Fruit fly (Drosophila melanogaster) whole organism, embryonic: ENCODE data around the gene Tep1.

ENCODE experiments used
- Asciz ChIP-seq: fragments of 200-800 bp; sonication (Bioruptor generic); optimal IDR thresholded peaks from 2 replicates; lab custom pipeline; 2017; ENCODE audit warnings: missing biosample characterization, mild to moderate bottlenecking, missing genetic modification characterization, missing genetic modification reagents
- Atf-2 ChIP-seq: fragments of 200-800 bp; sonication (Bioruptor generic); optimal IDR thresholded peaks from 2 replicates; lab custom pipeline; 2016; ENCODE audit warnings: missing biosample characterization, missing genetic modification characterization
- B-H1 ChIP-seq: fragments of 200-800 bp; sonication (Bioruptor generic); IDR thresholded peaks from 3 replicates; pipeline ENCODE4 v1.3.6; 2022; ENCODE audit warnings: missing biosample characterization, missing genetic modification characterization
- Bteb2 ChIP-seq: fragments of 200-800 bp; sonication (Bioruptor generic); optimal IDR thresholded peaks from 2 replicates; lab custom pipeline; 2016; ENCODE audit warnings: missing biosample characterization, missing genetic modification characterization
- CG1024 ChIP-seq: fragments of 200-800 bp; sonication (Bioruptor generic); IDR thresholded peaks from 2 replicates; pipeline ENCODE4 v1.3.6; 2022; ENCODE audit warnings: missing biosample characterization, missing genetic modification characterization
- CG11085 ChIP-seq: fragments of 200-800 bp; sonication (Bioruptor generic); IDR thresholded peaks from 2 replicates; pipeline ENCODE4 v1.3.6; 2022; ENCODE audit warnings: missing biosample characterization, missing genetic modification characterization
- CG11504 ChIP-seq: fragments of 200-800 bp; sonication (Bioruptor generic); optimal IDR thresholded peaks from 3 replicates; lab custom pipeline; 2019; ENCODE audit warnings: missing biosample characterization, mild to moderate bottlenecking, missing genetic modification characterization, moderate library complexity
- CG12236 ChIP-seq: fragments of 200-800 bp; sonication (Bioruptor generic); optimal IDR thresholded peaks from 2 replicates; lab custom pipeline; 2016; ENCODE audit warnings: missing biosample characterization, missing genetic modification characterization
- CG13287 ChIP-seq: fragments of 200-800 bp; sonication (Bioruptor generic); IDR thresholded peaks from 2 replicates; pipeline ENCODE4 v1.3.6; 2022; ENCODE audit warnings: missing biosample characterization, missing genetic modification characterization; ENCODE audit not compliant: partially characterized antibody
- CG1529 ChIP-seq: fragments of 200-800 bp; sonication (Bioruptor generic); optimal IDR thresholded peaks from 3 replicates; lab custom pipeline; 2018; ENCODE audit warnings: missing biosample characterization, missing genetic modification characterization
- CG15601 ChIP-seq: fragments of 200-800 bp; sonication (Bioruptor generic); optimal IDR thresholded peaks from 3 replicates; lab custom pipeline; 2019; ENCODE audit warnings: missing biosample characterization, mild to moderate bottlenecking, missing genetic modification characterization, moderate library complexity
- CG17186 ChIP-seq: fragments of 200-800 bp; sonication (Bioruptor generic); optimal IDR thresholded peaks from 3 replicates; lab custom pipeline; 2017; ENCODE audit warnings: missing biosample characterization, missing genetic modification reagents, missing genetic modification characterization
- CG17912 ChIP-seq: fragments of 200-800 bp; sonication (Bioruptor generic); optimal IDR thresholded peaks from 2 replicates; lab custom pipeline; 2018; ENCODE audit warnings: missing biosample characterization, mild to moderate bottlenecking, missing genetic modification characterization
- CG30431 ChIP-seq: fragments of 200-800 bp; sonication (Bioruptor generic); optimal IDR thresholded peaks from 2 replicates; lab custom pipeline; 2017; ENCODE audit warnings: missing biosample characterization, missing genetic modification characterization
- CG4282 ChIP-seq: fragments of 200-800 bp; sonication (Bioruptor generic); optimal IDR thresholded peaks from 2 replicates; lab custom pipeline; 2016; ENCODE audit warnings: missing biosample characterization, missing genetic modification characterization
- CG4617 ChIP-seq: fragments of 200-800 bp; sonication (Bioruptor generic); optimal IDR thresholded peaks from 3 replicates; lab custom pipeline; 2016; ENCODE audit warnings: missing biosample characterization, missing genetic modification characterization, borderline replicate concordance
- CG6854 ChIP-seq: fragments of 200-800 bp; sonication (Bioruptor generic); optimal IDR thresholded peaks from 3 replicates; lab custom pipeline; 2017; ENCODE audit warnings: missing biosample characterization, mild to moderate bottlenecking, missing genetic modification characterization
- CG7745 ChIP-seq: fragments of 200-800 bp; sonication (Bioruptor generic); optimal IDR thresholded peaks from 2 replicates; lab custom pipeline; 2018; ENCODE audit warnings: missing biosample characterization, mild to moderate bottlenecking, missing genetic modification characterization, moderate library complexity
- CG7987 ChIP-seq: fragments of 200-800 bp; sonication (Bioruptor generic); optimal IDR thresholded peaks from 2 replicates; lab custom pipeline; 2018; ENCODE audit warnings: missing biosample characterization, mild to moderate bottlenecking, missing genetic modification characterization, moderate library complexity
- Dbx ChIP-seq: fragments of 200-800 bp; sonication (Bioruptor generic); IDR thresholded peaks from 3 replicates; pipeline ENCODE4 v1.3.6; 2022; ENCODE audit warnings: missing biosample characterization, missing genetic modification characterization
- Dek ChIP-seq: fragments of 200-800 bp; sonication (Bioruptor generic); optimal IDR thresholded peaks from 3 replicates; lab custom pipeline; 2019; ENCODE audit warnings: missing biosample characterization, mild to moderate bottlenecking, missing genetic modification characterization, moderate library complexity
- Dip3 ChIP-seq: fragments of 200-800 bp; sonication (Bioruptor generic); optimal IDR thresholded peaks from 3 replicates; lab custom pipeline; 2016; ENCODE audit warnings: missing biosample characterization, missing genetic modification characterization
- Hmx ChIP-seq: fragments of 200-800 bp; sonication (Bioruptor generic); optimal IDR thresholded peaks from 2 replicates; lab custom pipeline; 2016; ENCODE audit warnings: missing biosample characterization, missing genetic modification characterization
- Mad ChIP-seq: fragments of 200-800 bp; sonication (Bioruptor generic); optimal IDR thresholded peaks from 2 replicates; lab custom pipeline; 2016; ENCODE audit warnings: missing biosample characterization, missing genetic modification characterization
- Neu2 ChIP-seq: fragments of 200-800 bp; sonication (Bioruptor generic); optimal IDR thresholded peaks from 3 replicates; lab custom pipeline; 2016; ENCODE audit warnings: missing biosample characterization, missing genetic modification characterization, borderline replicate concordance
- Poxn ChIP-seq: fragments of 200-800 bp; sonication (Bioruptor generic); IDR thresholded peaks from 2 replicates; pipeline ENCODE4 v1.3.6; 2022; ENCODE audit warnings: missing biosample characterization, missing genetic modification characterization
- Rx ChIP-seq: fragments of 200-800 bp; sonication (Bioruptor generic); IDR thresholded peaks from 2 replicates; pipeline ENCODE4 v1.3.6; 2022; ENCODE audit warnings: missing biosample characterization, missing genetic modification characterization
- Spps ChIP-seq: fragments of 200-800 bp; sonication (Bioruptor generic); optimal IDR thresholded peaks from 2 replicates; lab custom pipeline; 2018; ENCODE audit warnings: missing biosample characterization, mild to moderate bottlenecking, missing genetic modification characterization
- Sry-β ChIP-seq: fragments of 200-800 bp; sonication (Bioruptor generic); optimal IDR thresholded peaks from 2 replicates; lab custom pipeline; 2018; ENCODE audit warnings: missing biosample characterization, mild to moderate bottlenecking, missing genetic modification characterization, moderate library complexity
- Taf1 ChIP-seq: fragments of 200-800 bp; sonication (Bioruptor generic); IDR thresholded peaks from 2 replicates; pipeline ENCODE4 v1.3.6; 2022; ENCODE audit warnings: missing biosample characterization, missing genetic modification characterization
- bab2 ChIP-seq: fragments of 200-800 bp; sonication (Bioruptor generic); optimal IDR thresholded peaks from 2 replicates; lab custom pipeline; 2016; ENCODE audit warnings: missing biosample characterization, missing genetic modification characterization
- br ChIP-seq: fragments of >200 bp; optimal IDR thresholded peaks from 2 replicates; lab custom pipeline; 2017
- bsh ChIP-seq, 2 experiments: fragments of 200-800 bp; sonication (Bioruptor generic); optimal IDR thresholded peaks; 2 replicates each; lab custom pipeline; 2017 to 2018; ENCODE audit warnings: mild to moderate bottlenecking in 2 of 2, missing biosample characterization in 2 of 2, missing genetic modification characterization in 2 of 2, moderate library complexity in 1 of 2
- corto ChIP-seq: fragments of 200-800 bp; sonication (Bioruptor generic); optimal IDR thresholded peaks from 2 replicates; lab custom pipeline; 2016; ENCODE audit warnings: missing biosample characterization, mild to moderate bottlenecking, missing genetic modification characterization, moderate library complexity
- croc ChIP-seq: fragments of 200-800 bp; sonication (Bioruptor generic); conservative IDR thresholded peaks from 3 replicates; pipeline ENCODE4 v1.3.6; 2022; ENCODE audit warnings: missing biosample characterization, missing genetic modification characterization
- dmrt11E ChIP-seq: fragments of 200-800 bp; sonication (Bioruptor generic); optimal IDR thresholded peaks from 3 replicates; lab custom pipeline; 2018; ENCODE audit warnings: missing biosample characterization, mild to moderate bottlenecking, missing genetic modification characterization, moderate library complexity
- fd102C ChIP-seq: fragments of 200-800 bp; sonication (Bioruptor generic); optimal IDR thresholded peaks from 2 replicates; lab custom pipeline; 2018; ENCODE audit warnings: missing biosample characterization, mild to moderate bottlenecking, missing genetic modification characterization, moderate library complexity
- gcm2 ChIP-seq: fragments of 200-800 bp; sonication (Bioruptor generic); optimal IDR thresholded peaks from 2 replicates; lab custom pipeline; 2016; ENCODE audit warnings: missing biosample characterization, missing genetic modification characterization
- hbn ChIP-seq: fragments of 200-800 bp; sonication (Bioruptor generic); IDR thresholded peaks from 2 replicates; pipeline ENCODE4 v1.3.6; 2022; ENCODE audit warnings: missing biosample characterization, missing genetic modification characterization; ENCODE audit not compliant: partially characterized antibody
- hth ChIP-seq: fragments of >200 bp; optimal IDR thresholded peaks from 2 replicates; lab custom pipeline; 2017; ENCODE audit warnings: inconsistent platforms
- luna ChIP-seq: fragments of 200-800 bp; sonication (Bioruptor generic); optimal IDR thresholded peaks from 2 replicates; lab custom pipeline; 2016; ENCODE audit warnings: missing biosample characterization, missing genetic modification characterization
- mld ChIP-seq: fragments of 200-800 bp; sonication (Bioruptor generic); IDR thresholded peaks from 3 replicates; pipeline ENCODE4 v1.3.6; 2022; ENCODE audit warnings: missing biosample characterization, missing genetic modification characterization; ENCODE audit not compliant: partially characterized antibody
- pan ChIP-seq, 4 experiments: fragments of >200 bp in 3 of 4; fragments of 200-800 bp in 1 of 4; sonication (Bioruptor generic) in 1 of 4; optimal IDR thresholded peaks in 3 of 4; IDR thresholded peaks in 1 of 4; 2 replicates each; pipeline versions ENCODE4 v1.3.6 to Lab custom; 2017 to 2022; ENCODE audit warnings: missing biosample characterization in 2 of 4, missing genetic modification characterization in 2 of 4, mixed read lengths in 1 of 4
- run ChIP-seq: fragments of 200-800 bp; sonication (Bioruptor generic); optimal IDR thresholded peaks from 3 replicates; lab custom pipeline; 2018; ENCODE audit warnings: missing biosample characterization, mild to moderate bottlenecking, missing genetic modification characterization
- sr ChIP-seq: fragments of 200-800 bp; sonication (Bioruptor generic); IDR thresholded peaks from 3 replicates; pipeline ENCODE4 v1.3.6; 2022; ENCODE audit warnings: missing biosample characterization, missing genetic modification characterization
- stwl ChIP-seq: fragments of 200-800 bp; sonication (Bioruptor generic); optimal IDR thresholded peaks from 3 replicates; lab custom pipeline; 2018; ENCODE audit warnings: missing biosample characterization, mild to moderate bottlenecking, missing genetic modification characterization, moderate library complexity
- sug ChIP-seq: fragments of 200-800 bp; optimal IDR thresholded peaks from 2 replicates; lab custom pipeline; 2019; ENCODE audit warnings: missing biosample characterization, mild to moderate bottlenecking, missing genetic modification characterization, moderate library complexity

Gene Tep1

DNA sequence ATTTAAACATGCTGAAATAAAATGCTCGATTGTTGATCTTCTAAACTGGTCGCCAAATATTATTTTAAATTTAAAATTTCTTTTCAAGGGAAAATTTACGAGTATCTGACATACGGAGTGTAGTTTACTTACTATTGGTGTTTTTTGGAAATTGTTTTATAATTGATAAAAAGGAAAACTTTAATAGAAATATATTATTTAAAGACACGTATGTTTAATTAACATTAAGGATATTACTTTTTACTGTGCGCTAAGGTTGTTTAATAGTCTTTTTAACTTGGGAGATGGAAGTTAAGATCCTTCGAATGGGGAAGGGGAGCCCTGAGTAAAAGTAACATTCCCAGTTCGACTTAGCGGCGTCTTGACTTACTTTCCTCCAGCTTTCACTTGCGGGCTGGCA is 13.6 kb downstream of the Tep1 start, which contains the start of gene CG7653:
CG7653 (minus strand) TSS at position 101 of the 400 bp plus-strand sequence.
- TF ChIP-seq croc: no peak
- no peak for TF ChIP-seq CG11085
- TF ChIP-seq corto (GFP tag; lab: Kevin White, UChicago): no peak
- TF ChIP-seq CG11504 (tag; lab: Kevin White, UChicago): no peak
- no peak for TF ChIP-seq Neu2 (GFP tag; lab: Kevin White, UChicago)
- TF ChIP-seq CG4282 (GFP tag; lab: Kevin White, UChicago): no peak
- TF ChIP-seq sug (tag; lab: Kevin White, UChicago): no peak
- no peak for TF ChIP-seq gcm2 (GFP tag; lab: Kevin White, UChicago)
- TF ChIP-seq dmrt11E: no peak
- no peak for TF ChIP-seq Dip3 (GFP tag; lab: Kevin White, UChicago)

DNA sequence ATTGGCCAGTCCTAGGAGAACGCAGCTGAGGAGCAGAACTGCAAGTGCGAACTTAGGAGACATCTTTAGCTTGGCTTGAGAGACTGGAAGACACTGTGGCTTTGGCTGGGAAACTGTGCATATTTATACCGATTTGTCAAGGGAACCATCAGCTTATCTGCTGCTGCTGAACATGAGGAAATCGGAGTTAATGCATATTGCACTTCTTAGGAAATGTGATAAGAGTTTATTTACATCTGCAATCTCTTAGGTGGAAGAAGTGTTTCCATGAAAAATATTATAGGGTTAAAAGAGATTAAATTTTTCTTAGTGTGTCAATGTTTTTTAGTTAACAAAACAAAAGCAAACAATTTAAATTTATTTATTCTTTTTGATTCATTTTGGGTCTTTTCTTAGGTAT is 28.2 kb downstream of the Tep1 start, which contains the start of gene CG42792:
CG42792 (minus strand) TSS at position 101 of the 400 bp plus-strand sequence.
- TF ChIP-seq Neu2 (GFP tag; lab: Kevin White, UChicago): no peak
- TF ChIP-seq Poxn (GFP tag; lab: Robert Waterston, UW): no peak
- no peak for TF ChIP-seq B-H1 (GFP tag; lab: Robert Waterston, UW)
- no peak for TF ChIP-seq stwl (tag; lab: Kevin White, UChicago)
- TF ChIP-seq luna (GFP tag; lab: Kevin White, UChicago): no peak
- no peak for TF ChIP-seq Spps (tag; lab: Kevin White, UChicago)
- no peak for TF ChIP-seq bsh (GFP tag; optimal IDR thresholded peaks at IDR 0.05; lab: Kevin White, UChicago)
- no peak for TF ChIP-seq CG17912 (GFP tag; lab: Kevin White, UChicago)
- no peak for TF ChIP-seq Dek (tag; lab: Kevin White, UChicago)
- no peak for TF ChIP-seq Dbx (GFP tag; lab: Robert Waterston, UW)
- no peak for TF ChIP-seq Bteb2 (GFP tag; lab: Kevin White, UChicago)
- no peak for TF ChIP-seq Sry-β (GFP tag; lab: Kevin White, UChicago)

DNA sequence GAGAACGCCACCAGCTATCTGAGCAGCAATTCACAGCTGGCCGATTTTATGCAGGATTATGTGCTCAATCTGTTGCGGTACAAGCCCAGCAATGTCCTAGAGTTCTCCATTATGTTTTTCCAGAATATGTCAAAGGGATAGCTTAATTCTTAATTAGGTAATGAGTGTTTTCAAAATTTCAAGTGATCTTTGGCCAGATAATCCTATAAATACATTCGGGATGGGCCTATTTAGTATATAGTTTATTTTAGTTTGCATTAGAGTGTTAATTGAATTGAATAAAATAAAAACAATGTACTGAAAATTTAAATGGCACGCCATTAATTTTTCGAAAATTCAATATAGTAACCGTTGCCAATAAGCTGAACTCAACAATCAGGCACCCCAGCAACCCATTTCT is 39.8 kb downstream of the Tep1 start, which contains the start of gene Tektin-A:
Tektin-A (plus strand) TSS at position 301 of the 400 bp plus-strand sequence.
- TF ChIP-seq bab2 (GFP tag; lab: Kevin White, UChicago): no peak
- TF ChIP-seq br (lab: Kevin White, UChicago): no peak
- no peak for TF ChIP-seq hbn (GFP tag; lab: Robert Waterston, UW)
- TF ChIP-seq Rx (GFP tag; lab: Robert Waterston, UW): no peak
- no peak for TF ChIP-seq Hmx (GFP tag; lab: Kevin White, UChicago)
- no peak for TF ChIP-seq CG12236 (GFP tag; lab: Kevin White, UChicago)
- TF ChIP-seq CG7987 (GFP tag; lab: Kevin White, UChicago): no peak
- TF ChIP-seq Taf1: no peak
- TF ChIP-seq pan (optimal IDR thresholded peaks at IDR 0.05; lab: Kevin White, UChicago): no peak
- no peak for TF ChIP-seq pan (GFP tag; optimal IDR thresholded peaks at IDR 0.05 in 1 of 2, IDR thresholded peaks at IDR 0.05 in 1 of 2)
- TF ChIP-seq mld (GFP tag; lab: Robert Waterston, UW): no peak
- no peak for TF ChIP-seq sr (GFP tag; lab: Robert Waterston, UW)
- no peak for TF ChIP-seq CG13287 (GFP tag; lab: Robert Waterston, UW)
- no peak for TF ChIP-seq Asciz (GFP tag; lab: Kevin White, UChicago)

DNA sequence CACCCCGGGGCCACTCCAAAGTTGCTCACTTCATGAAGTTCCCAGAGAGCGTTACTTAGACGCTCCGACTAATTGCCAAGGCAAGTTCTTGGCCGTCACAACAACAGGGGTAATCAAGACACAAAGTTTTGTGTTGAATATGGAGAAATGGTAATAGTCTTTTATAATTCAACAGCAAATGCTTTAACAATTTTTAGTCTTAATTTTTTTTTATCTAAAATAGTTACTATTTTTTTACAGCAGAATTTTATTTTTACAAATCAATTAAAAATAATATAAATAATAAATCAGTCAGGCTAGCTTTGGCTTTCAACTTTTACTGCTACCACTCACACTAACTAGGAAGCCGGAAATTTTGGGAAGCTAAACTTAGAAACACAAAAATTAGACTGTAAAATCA is 41.3 kb downstream of the Tep1 start, which contains the start of gene CG13243:
CG13243 (plus strand) TSS at position 301 of the 400 bp plus-strand sequence.
- TF ChIP-seq CG15601 (tag; lab: Kevin White, UChicago) (no peak), Atf-2 (GFP tag; lab: Kevin White, UChicago) (no peak), CG6854 (no peak), CG7745 (tag; lab: Kevin White, UChicago) (no peak), run (tag; lab: Kevin White, UChicago) (no peak), CG1024 (GFP tag; lab: Robert Waterston, UW) (no peak), fd102C (GFP tag; lab: Kevin White, UChicago) (no peak), CG17186 (no peak), CG30431 (GFP tag; lab: Kevin White, UChicago) (no peak), CG4617 (GFP tag; lab: Kevin White, UChicago) (no peak), CG1529 (GFP tag; lab: Kevin White, UChicago) (no peak), hth (no peak), Mad (GFP tag; lab: Kevin White, UChicago) (no peak)
